Worm (Caenorhabditis elegans): ENCODE results near the gene haf-3.

DNA sequence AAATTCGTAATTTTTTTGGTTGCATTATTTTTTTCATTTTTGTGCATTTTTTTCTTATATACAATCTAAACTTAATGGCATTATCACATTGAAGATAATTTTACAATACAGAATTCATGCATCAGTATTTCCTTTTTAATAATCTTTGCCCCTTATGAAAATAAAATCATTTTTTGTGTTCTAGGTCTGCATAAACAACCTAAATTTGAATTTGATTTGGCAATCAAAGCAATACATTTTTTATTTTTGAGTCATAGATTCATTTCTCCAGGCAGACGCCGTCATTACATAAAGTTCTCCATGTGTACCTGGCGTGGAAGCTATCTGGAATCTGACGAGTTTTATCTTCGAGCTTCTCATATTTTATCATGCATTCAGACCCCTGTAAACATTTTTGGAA is 44.1 kb downstream of the haf-3 start, which contains the start of gene srh-140:
- TF ChIP-seq B0310.2 (tag; optimal IDR thresholded peaks at IDR 0.05) = no peak
- no peak for TF ChIP-seq ama-1 (optimal IDR thresholded peaks at IDR 0.05)
- no peak for TF ChIP-seq tbx-37 (GFP tag; conservative IDR thresholded peaks at IDR 0.05)
- no peak for TF ChIP-seq hmg-4 (GFP tag; optimal IDR thresholded peaks at IDR 0.05)
- TF ChIP-seq ceh-36 (tag; optimal IDR thresholded peaks at IDR 0.05) = no peak
- no peak for TF ChIP-seq ets-7 (tag; optimal IDR thresholded peaks at IDR 0.05)
- TF ChIP-seq hnd-1 (tag; optimal IDR thresholded peaks at IDR 0.05) = no peak
- no peak for TF ChIP-seq F13C5.2 (tag; optimal IDR thresholded peaks at IDR 0.05)
- TF ChIP-seq sea-1 (GFP tag; conservative IDR thresholded peaks at IDR 0.05) = no peak
- TF ChIP-seq flt-1 (GFP tag; IDR thresholded peaks at IDR 0.05) = no peak
- no peak for TF ChIP-seq tra-4 (tag; optimal IDR thresholded peaks at IDR 0.05)
- no peak for TF ChIP-seq tbx-11 (GFP tag; IDR thresholded peaks at IDR 0.05)
- no peak for TF ChIP-seq hmbx-1 (tag; optimal IDR thresholded peaks at IDR 0.05)
